Fruit fly (Drosophila melanogaster): ENCODE results near the gene mthl6.

dm6 chr3L:7527661-7528379 is 42.1 kb downstream of the mthl6 start:
- TF ChIP-seq CG14711 (tag; optimal IDR thresholded peaks at IDR 0.05) (no peak), Clk (GFP tag; optimal IDR thresholded peaks at IDR 0.05) (no peak), tj (GFP tag; optimal IDR thresholded peaks at IDR 0.05) (no peak), CG5204 (GFP tag; optimal IDR thresholded peaks at IDR 0.05) (no peak), kay (GFP tag; ENCODE audit: borderline replicate concordance) (peak; percentile 82), cnc (optimal IDR thresholded peaks at IDR 0.05) (no peak), CG33017 (tag; optimal IDR thresholded peaks at IDR 0.05) (no peak), CG11617 (GFP tag; optimal IDR thresholded peaks at IDR 0.05) (no peak), Hr96 (GFP tag; optimal IDR thresholded peaks at IDR 0.05) (no peak), toe (GFP tag; optimal IDR thresholded peaks at IDR 0.05) (no peak), CG1620 (GFP tag; optimal IDR thresholded peaks at IDR 0.05) (no peak)
